Fruit fly (Drosophila melanogaster): ENCODE measurements around the gene Cf2.

Gene Cf2

dm6 chr2L:4906546-4907250 lies 23.8 kb upstream of the Cf2 start, which contains the start of gene snsl (continued):
- TF ChIP-seq Dfd (GFP tag; optimal IDR thresholded peaks at IDR 0.05) (no peak), CG11398 (GFP tag; optimal IDR thresholded peaks at IDR 0.05) (no peak), CG32767 (GFP tag; IDR thresholded peaks at IDR 0.05) (peak; percentile 27; the same call in 1 of the 2 replicates), slou (GFP tag; optimal IDR thresholded peaks at IDR 0.05) (peak; percentile 8), Asciz (GFP tag; optimal IDR thresholded peaks at IDR 0.05) (peak; percentile 1), ac (GFP tag; optimal IDR thresholded peaks at IDR 0.05) (no peak), Deaf1 (tag; optimal IDR thresholded peaks at IDR 0.05) (peak; percentile 59), CG17186 (GFP tag; optimal IDR thresholded peaks at IDR 0.05) (no peak), ken (GFP tag; IDR thresholded peaks at IDR 0.05) (peak; percentile 56; the same call in 1 of the 3 replicates), p53 (GFP tag; optimal IDR thresholded peaks at IDR 0.05) (no peak), caup (GFP tag; optimal IDR thresholded peaks at IDR 0.05; ENCODE audit: severe bottlenecking) (no peak), dpn (GFP tag; optimal IDR thresholded peaks at IDR 0.05) (peak in 1 of 2 experiments; percentile 52), gt (GFP tag; IDR thresholded peaks at IDR 0.05) (no peak), gem (tag; optimal IDR thresholded peaks at IDR 0.05) (peak; percentile 86), CG15514 (GFP tag; optimal IDR thresholded peaks at IDR 0.05) (no peak), sd (tag; optimal IDR thresholded peaks at IDR 0.05) (peak; percentile 55), CG4820 (GFP tag; optimal IDR thresholded peaks at IDR 0.05) (peak; percentile 27), CG1603 (tag; optimal IDR thresholded peaks at IDR 0.05) (peak; percentile 32), CG7786 (GFP tag; optimal IDR thresholded peaks at IDR 0.05) (no peak), CG4404 (GFP tag; IDR thresholded peaks at IDR 0.05) (no peak), dan (GFP tag; IDR thresholded peaks at IDR 0.05) (no peak), aop (GFP tag; IDR thresholded peaks at IDR 0.05) (no peak), kay (GFP tag; optimal IDR thresholded peaks at IDR 0.05) (no peak), vnd (GFP tag; IDR thresholded peaks at IDR 0.05; ENCODE audit: partially characterized antibody) (no peak), CG42726 (GFP tag; IDR thresholded peaks at IDR 0.05; ENCODE audit: partially characterized antibody) (0 out of 2 replicates have a peak, but pooled peaks have one; percentile 36), zfh1 (GFP tag; IDR thresholded peaks at IDR 0.05) (no peak), chm (GFP tag; IDR thresholded peaks at IDR 0.05) (no peak; the same call in 1 of the 2 replicates), sr (GFP tag; IDR thresholded peaks at IDR 0.05) (no peak), Dek (tag; optimal IDR thresholded peaks at IDR 0.05) (peak; percentile 52), B-H1 (GFP tag; IDR thresholded peaks at IDR 0.05) (no peak), CG18011 (GFP tag; optimal IDR thresholded peaks at IDR 0.05) (no peak), sug (tag; optimal IDR thresholded peaks at IDR 0.05) (peak; percentile 57), Spps (tag; optimal IDR thresholded peaks at IDR 0.05) (no peak), Dll (GFP tag; IDR thresholded peaks at IDR 0.05; ENCODE audit: partially characterized antibody) (no peak), Scr (GFP tag; IDR thresholded peaks at IDR 0.05; ENCODE audit: partially characterized antibody) (no peak), Atf6 (GFP tag; IDR thresholded peaks at IDR 0.05) (peak; percentile 54; the same call in 1 of the 2 replicates), HLH4C (GFP tag; IDR thresholded peaks at IDR 0.05; ENCODE audit: partially characterized antibody) (no peak), HmgZ (tag; optimal IDR thresholded peaks at IDR 0.05) (no peak), CG7987 (GFP tag; optimal IDR thresholded peaks at IDR 0.05) (no peak), Drgx (GFP tag; IDR thresholded peaks at IDR 0.05) (peak; percentile 63), CG13296 (GFP tag; optimal IDR thresholded peaks at IDR 0.05) (peak; percentile 78), Dref (GFP tag; IDR thresholded peaks at IDR 0.05) (no peak), CG1647 (GFP tag; optimal IDR thresholded peaks at IDR 0.05) (no peak), dysf (GFP tag; IDR thresholded peaks at IDR 0.05) (peak; percentile 73), otp (GFP tag; IDR thresholded peaks at IDR 0.05) (0 out of 3 replicates have a peak, but pooled peaks have one; percentile 39), CG13775 (GFP tag; optimal IDR thresholded peaks at IDR 0.05) (peak; percentile 35), E2f2 (GFP tag; IDR thresholded peaks at IDR 0.05) (0 out of 2 replicates have a peak, but pooled peaks have one; percentile 20), nom (GFP tag; optimal IDR thresholded peaks at IDR 0.05) (peak; percentile 62), repo (GFP tag; optimal IDR thresholded peaks at IDR 0.05) (no peak)
